Fruit fly (Drosophila melanogaster): ENCODE data around the gene fd3F.

DNA sequence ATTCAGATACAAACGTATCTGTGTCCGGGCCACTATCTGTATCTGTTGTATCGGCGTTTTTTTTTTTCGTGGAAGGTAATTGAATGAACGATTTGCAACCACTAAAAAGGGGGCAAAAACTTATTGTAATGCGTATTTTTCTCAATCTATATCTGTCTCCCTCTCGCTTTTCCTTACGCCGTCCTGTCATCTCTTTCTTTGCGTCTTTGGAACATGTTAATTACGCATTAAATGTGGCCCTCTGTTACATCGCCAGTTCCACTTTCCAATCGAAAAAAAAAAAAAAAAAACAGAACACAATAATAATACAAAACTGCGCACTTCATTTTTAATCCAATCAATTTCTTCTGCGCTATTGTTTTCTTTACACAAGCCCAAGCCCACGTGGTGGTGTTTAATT, 37.9 kb upstream of the fd3F start:
- no peak for TF ChIP-seq cyc (GFP tag; optimal IDR thresholded peaks at IDR 0.05)
- TF ChIP-seq Gug (GFP tag; IDR thresholded peaks at IDR 0.05) = no peak
- TF ChIP-seq Eip93F (GFP tag; optimal IDR thresholded peaks at IDR 0.05) = no peak
- no peak for TF ChIP-seq dac (GFP tag; optimal IDR thresholded peaks at IDR 0.05)
- TF ChIP-seq CG6276 (GFP tag; optimal IDR thresholded peaks at IDR 0.05) = no peak

Data from whole organism, prepupa.